Worm (Caenorhabditis elegans) whole organism, L4/young adult: ENCODE data around the gene ZC239.15.
"Not testable (repeated sequence)": the region's sequence is repeated elsewhere in the genome, so short reads cannot be mapped to it uniquely, and the experiment has no call there.

Source experiments
- W03F9.2 ChIP-seq: fragments of 150-350 bp; optimal IDR thresholded peaks from 2 replicates; lab custom pipeline; 2014; ENCODE audit warnings: missing biosample characterization, missing genetic modification characterization
- dao-5 ChIP-seq: sonication (generic microtip); optimal IDR thresholded peaks from 2 replicates; lab custom pipeline; 2016; ENCODE audit warnings: missing genotype, missing genetic modification characterization, moderate library complexity, missing compliant biosample characterization
- him-1 ChIP-seq: sonication (generic microtip); optimal IDR thresholded peaks from 2 replicates; lab custom pipeline; 2016; ENCODE audit warnings: missing genotype, missing genetic modification reagents, missing genetic modification characterization, missing compliant biosample characterization

DNA sequence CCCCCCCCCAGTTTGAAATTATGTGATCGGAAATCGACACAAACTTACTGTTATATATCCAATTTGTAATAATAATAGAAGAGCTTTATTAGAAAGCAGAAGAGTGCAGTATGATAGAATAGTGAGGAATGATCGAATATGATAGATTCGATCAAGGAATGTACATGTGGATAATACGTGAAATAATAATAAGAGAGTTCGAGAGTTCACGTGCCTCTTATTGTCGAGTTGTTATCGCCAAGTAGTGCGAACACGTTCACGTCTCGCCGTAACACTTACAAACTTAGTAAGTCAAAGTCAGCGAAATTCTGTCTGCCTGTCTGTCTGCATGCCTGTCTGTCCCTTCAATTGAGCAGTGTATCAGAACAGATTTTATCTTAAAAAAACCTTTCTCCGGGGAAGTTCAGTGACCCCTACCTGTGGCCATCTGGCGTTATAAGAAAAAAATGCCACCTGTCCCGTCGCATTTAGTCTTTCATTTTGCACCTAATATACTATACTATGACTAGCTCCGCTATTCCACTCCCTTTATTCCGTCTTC lies 41.2 kb downstream of the ZC239.15 start, which contains the start of the genes Y27F2A.6 and Y27F2A.8:
- TF ChIP-seq him-1 (tag; lab: Kevin White, UChicago); W03F9.2; dao-5 (tag; lab: Kevin White, UChicago): not testable (repeated sequence)
